Worm (Caenorhabditis elegans) whole organism, mixed stage, embryonic: ENCODE results near the gene vps-35.

Experiments
- elt-3 ChIP-seq: fragments of 150-350 bp; optimal IDR thresholded peaks from 2 replicates; lab custom pipeline; 2014; ENCODE audit warnings: missing biosample characterization, missing genetic modification characterization
- mab-5 ChIP-seq: fragments of 150-350 bp; optimal IDR thresholded peaks from 2 replicates; lab custom pipeline; 2014; ENCODE audit warnings: missing biosample characterization, missing genetic modification characterization
- nhr-76 ChIP-seq: sonication (generic microtip); optimal IDR thresholded peaks from 2 replicates; lab custom pipeline; 2017; ENCODE audit warnings: missing biosample characterization, missing genetic modification characterization
- sptf-1 ChIP-seq: sonication (generic microtip); optimal IDR thresholded peaks from 2 replicates; lab custom pipeline; 2017; ENCODE audit warnings: mild to moderate bottlenecking, missing genetic modification characterization, moderate library complexity, missing compliant biosample characterization

- TF ChIP-seq mab-5 (tag; lab: Kevin White, UChicago) (no peak), elt-3 (tag; lab: Kevin White, UChicago) (no peak), sptf-1 (tag; lab: Kevin White, UChicago) (no peak), nhr-76 (tag; lab: Kevin White, UChicago) (no peak)
Observed at ce11 chrII:5946438-5946837, 38.8 kb downstream of the vps-35 start.
